Fruit fly (Drosophila melanogaster): ENCODE measurements around the gene caup.

dm6 chr3L:12635008-12635407 lies 25.6 kb downstream of the caup start:
- TF ChIP-seq CG3919 (GFP tag; optimal IDR thresholded peaks at IDR 0.05) (no peak), Lpt (GFP tag; optimal IDR thresholded peaks at IDR 0.05) (no peak), CG6276 (GFP tag; optimal IDR thresholded peaks at IDR 0.05) (no peak), CG16779 (tag; optimal IDR thresholded peaks at IDR 0.05) (no peak), dsx (GFP tag; optimal IDR thresholded peaks at IDR 0.05; ENCODE audit: poor library complexity, severe bottlenecking) (no peak), CG1621 (tag; optimal IDR thresholded peaks at IDR 0.05) (no peak), CG6854 (GFP tag; optimal IDR thresholded peaks at IDR 0.05) (no peak), Sox102F (GFP tag; optimal IDR thresholded peaks at IDR 0.05) (no peak), CG15336 (GFP tag; IDR thresholded peaks at IDR 0.05) (no peak), Hr38 (GFP tag; optimal IDR thresholded peaks at IDR 0.05) (no peak), Hr4 (GFP tag; optimal IDR thresholded peaks at IDR 0.05) (no peak), CG6808 (GFP tag; optimal IDR thresholded peaks at IDR 0.05) (no peak)
